Worm (Caenorhabditis elegans) whole organism, mixed stage, embryonic: ENCODE measurements around the gene pelo-1.

ENCODE experiments used
- M03D4.4 ChIP-seq: sonication (generic microtip); optimal IDR thresholded peaks from 2 replicates; lab custom pipeline; 2017; ENCODE audit warnings: mild to moderate bottlenecking, missing genetic modification characterization, missing compliant biosample characterization
- bed-3 ChIP-seq: fragments of 200-800 bp; sonication (Bioruptor generic); optimal IDR thresholded peaks from 3 replicates; lab custom pipeline; 2018; ENCODE audit warnings: mild to moderate bottlenecking, missing genetic modification characterization, moderate library complexity, missing compliant biosample characterization
- blmp-1 ChIP-seq: fragments of 150-350 bp; optimal IDR thresholded peaks from 2 replicates; lab custom pipeline; 2014; ENCODE audit warnings: missing biosample characterization, missing genetic modification characterization
- ceh-39 ChIP-seq: fragments of 150-350 bp; optimal IDR thresholded peaks from 2 replicates; lab custom pipeline; 2014; ENCODE audit warnings: missing biosample characterization, missing genetic modification characterization
- ceh-83 ChIP-seq: fragments of 200-800 bp; sonication (Bioruptor generic); optimal IDR thresholded peaks from 2 replicates; lab custom pipeline; 2018; ENCODE audit warnings: mild to moderate bottlenecking, missing genetic modification characterization, missing compliant biosample characterization
- cnd-1 ChIP-seq: fragments of 200-800 bp; sonication (Bioruptor generic); optimal IDR thresholded peaks from 2 replicates; lab custom pipeline; 2018; ENCODE audit warnings: mild to moderate bottlenecking, missing genetic modification characterization, missing compliant biosample characterization
- drap-1 ChIP-seq: fragments of 200-800 bp; sonication (Bioruptor generic); optimal IDR thresholded peaks from 3 replicates; lab custom pipeline; 2018; ENCODE audit warnings: mild to moderate bottlenecking, missing genetic modification characterization, missing compliant biosample characterization
- elt-1 ChIP-seq: sonication (generic microtip); optimal IDR thresholded peaks from 2 replicates; lab custom pipeline; 2017; ENCODE audit warnings: missing genetic modification characterization, mild to moderate bottlenecking, missing compliant biosample characterization, antibody characterized with exemption, moderate library complexity, borderline replicate concordance; ENCODE audit not compliant: insufficient read depth
- elt-3 ChIP-seq: fragments of 150-350 bp; optimal IDR thresholded peaks from 2 replicates; lab custom pipeline; 2014; ENCODE audit warnings: missing biosample characterization, missing genetic modification characterization
- flh-1 ChIP-seq: fragments of 200-800 bp; sonication (Bioruptor generic); optimal IDR thresholded peaks from 2 replicates; lab custom pipeline; 2018; ENCODE audit warnings: mild to moderate bottlenecking, missing genetic modification characterization, moderate library complexity, missing compliant biosample characterization
- hlh-1 ChIP-seq: fragments of 150-350 bp; optimal IDR thresholded peaks from 2 replicates; lab custom pipeline; 2014; ENCODE audit warnings: missing biosample characterization, missing genetic modification reagents, missing genetic modification characterization
- lin-32 ChIP-seq: fragments of 200-800 bp; sonication (Bioruptor generic); optimal IDR thresholded peaks from 2 replicates; lab custom pipeline; 2018; ENCODE audit warnings: mild to moderate bottlenecking, missing genetic modification characterization, missing compliant biosample characterization
- lsy-2 ChIP-seq: fragments of 150-350 bp; optimal IDR thresholded peaks from 2 replicates; lab custom pipeline; 2014; ENCODE audit warnings: missing biosample characterization, missing genetic modification characterization
- mab-5 ChIP-seq: fragments of 150-350 bp; optimal IDR thresholded peaks from 2 replicates; lab custom pipeline; 2014; ENCODE audit warnings: missing biosample characterization, missing genetic modification characterization
- mep-1 ChIP-seq: fragments of 150-350 bp; optimal IDR thresholded peaks from 2 replicates; lab custom pipeline; 2017; ENCODE audit warnings: missing biosample characterization, missing genetic modification reagents, missing genetic modification characterization, inconsistent platforms
- mls-2 ChIP-seq: sonication (generic microtip); optimal IDR thresholded peaks from 2 replicates; lab custom pipeline; 2016; ENCODE audit warnings: mild to moderate bottlenecking, missing genetic modification characterization, moderate library complexity, missing compliant biosample characterization
- nhr-12 ChIP-seq: fragments of 150-350 bp; optimal IDR thresholded peaks from 2 replicates; lab custom pipeline; 2014; ENCODE audit warnings: missing biosample characterization, missing genetic modification characterization
- nhr-2 ChIP-seq: fragments of 150-350 bp; optimal IDR thresholded peaks from 2 replicates; lab custom pipeline; 2014; ENCODE audit warnings: missing biosample characterization, missing genetic modification characterization
- nhr-28 ChIP-seq: fragments of 150-350 bp; optimal IDR thresholded peaks from 2 replicates; lab custom pipeline; 2014; ENCODE audit warnings: missing biosample characterization, missing genetic modification characterization
- nhr-76 ChIP-seq: sonication (generic microtip); optimal IDR thresholded peaks from 2 replicates; lab custom pipeline; 2017; ENCODE audit warnings: missing biosample characterization, missing genetic modification characterization
- pha-4 ChIP-seq: fragments of 150-350 bp; optimal IDR thresholded peaks from 2 replicates; lab custom pipeline; 2018; ENCODE audit warnings: missing biosample characterization, missing genetic modification reagents, missing genetic modification characterization
- sem-2 ChIP-seq: fragments of 200-800 bp; sonication (Bioruptor generic); optimal IDR thresholded peaks from 2 replicates; lab custom pipeline; 2018; ENCODE audit warnings: mild to moderate bottlenecking, missing genetic modification characterization, missing compliant biosample characterization
- snpc-4 ChIP-seq: fragments of 150-350 bp; optimal IDR thresholded peaks from 2 replicates; lab custom pipeline; 2014; ENCODE audit warnings: missing biosample characterization, missing genetic modification characterization
- sptf-1 ChIP-seq: sonication (generic microtip); optimal IDR thresholded peaks from 2 replicates; lab custom pipeline; 2017; ENCODE audit warnings: mild to moderate bottlenecking, missing genetic modification characterization, moderate library complexity, missing compliant biosample characterization
- tbx-8 ChIP-seq: fragments of 200-800 bp; sonication (Bioruptor generic); optimal IDR thresholded peaks from 2 replicates; lab custom pipeline; 2018; ENCODE audit warnings: mild to moderate bottlenecking, missing genetic modification characterization, moderate library complexity, missing compliant biosample characterization
- unc-120 ChIP-seq: sonication (generic microtip); optimal IDR thresholded peaks from 2 replicates; lab custom pipeline; 2017; ENCODE audit warnings: missing genetic modification characterization, missing compliant biosample characterization; ENCODE audit not compliant: poor library complexity, severe bottlenecking
- unc-39 ChIP-seq: fragments of 150-350 bp; optimal IDR thresholded peaks from 2 replicates; lab custom pipeline; 2014; ENCODE audit warnings: missing biosample characterization, missing genetic modification characterization
- unc-62 ChIP-seq: fragments of 150-350 bp; optimal IDR thresholded peaks from 2 replicates; lab custom pipeline; 2014; ENCODE audit warnings: missing biosample characterization, missing genetic modification reagents, missing genetic modification characterization
- zip-8 ChIP-seq: fragments of 150-350 bp; optimal IDR thresholded peaks from 2 replicates; lab custom pipeline; 2014; ENCODE audit warnings: missing biosample characterization, missing genetic modification characterization
- ztf-11 ChIP-seq: fragments of 150-350 bp; optimal IDR thresholded peaks from 2 replicates; lab custom pipeline; 2014; ENCODE audit warnings: missing biosample characterization, missing genetic modification characterization

Gene pelo-1

DNA sequence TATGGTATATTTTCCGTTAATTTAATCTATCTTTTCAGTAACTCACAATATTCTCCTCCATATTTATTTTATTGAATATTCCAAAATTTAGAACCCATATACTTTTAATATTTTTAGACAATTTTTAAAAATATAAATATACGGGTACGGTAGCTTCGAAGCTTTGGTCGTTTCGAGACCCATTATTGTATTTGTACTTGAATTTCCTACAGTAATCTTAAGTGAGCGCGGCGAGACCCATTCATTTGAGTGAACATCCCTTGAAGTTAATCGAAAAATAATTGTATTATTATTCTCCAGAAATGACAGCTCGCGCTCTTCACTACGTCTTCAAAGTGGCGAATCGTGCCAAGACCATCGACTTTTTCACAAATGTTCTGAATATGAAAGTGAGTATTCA lies 50.7 kb downstream of the pelo-1 start, which contains the start of gene glod-4:
TSS of gene glod-4 (plus strand) at position 301 of the 400 bp plus-strand sequence.
- TF ChIP-seq drap-1 (GFP tag; lab: Kevin White, UChicago), result no peak
- TF ChIP-seq unc-62 (GFP tag; lab: Kevin White, UChicago), result no peak
- no peak for TF ChIP-seq mab-5
- TF ChIP-seq pha-4 (tag; lab: Kevin White, UChicago), result no peak
- no peak for TF ChIP-seq lsy-2
- TF ChIP-seq ceh-39, result no peak
- TF ChIP-seq zip-8 (tag; lab: Kevin White, UChicago), result no peak
- TF ChIP-seq sptf-1, result no peak
- TF ChIP-seq mls-2 (tag; lab: Kevin White, UChicago), result no peak
- no peak for TF ChIP-seq elt-3 (tag; lab: Kevin White, UChicago)
- no peak for TF ChIP-seq cnd-1
- TF ChIP-seq unc-120, result no peak
- TF ChIP-seq ztf-11 (tag; lab: Kevin White, UChicago), result no peak
- no peak for TF ChIP-seq unc-39 (tag; lab: Kevin White, UChicago)
- TF ChIP-seq sem-2, result no peak

- TF ChIP-seq snpc-4 (tag; lab: Kevin White, UChicago), result no peak
- TF ChIP-seq unc-120, result no peak
- no peak for TF ChIP-seq nhr-28
- TF ChIP-seq elt-1 (tag; lab: Kevin White, UChicago), result no peak
- TF ChIP-seq unc-39 (tag; lab: Kevin White, UChicago), result no peak
- TF ChIP-seq flh-1, result no peak
- no peak for TF ChIP-seq nhr-12 (tag; lab: Kevin White, UChicago)
- TF ChIP-seq zip-8 (tag; lab: Kevin White, UChicago), result no peak
- TF ChIP-seq nhr-76 (tag; lab: Kevin White, UChicago), result no peak
- no peak for TF ChIP-seq ceh-83 (GFP tag; lab: Kevin White, UChicago)
Observed at ce11 chrIII:4152828-4153227, 51.2 kb downstream of the pelo-1 start.

- TF ChIP-seq hlh-1 (tag; lab: Kevin White, UChicago), result no peak
- no peak for TF ChIP-seq cnd-1
- no peak for TF ChIP-seq M03D4.4
- no peak for TF ChIP-seq lin-32 (GFP tag; lab: Kevin White, UChicago)
- TF ChIP-seq tbx-8 (GFP tag; lab: Kevin White, UChicago), result no peak
- TF ChIP-seq mep-1 (tag; lab: Kevin White, UChicago), result no peak
- TF ChIP-seq mls-2 (tag; lab: Kevin White, UChicago), result no peak
- TF ChIP-seq ceh-39, result no peak
- no peak for TF ChIP-seq bed-3 (GFP tag; lab: Kevin White, UChicago)
- TF ChIP-seq blmp-1, result no peak
- no peak for TF ChIP-seq flh-1
- TF ChIP-seq nhr-12 (tag; lab: Kevin White, UChicago), result no peak
- no peak for TF ChIP-seq unc-120
- no peak for TF ChIP-seq nhr-2 (tag; lab: Kevin White, UChicago)
- TF ChIP-seq elt-1 (tag; lab: Kevin White, UChicago), result no peak
- TF ChIP-seq pha-4 (tag; lab: Kevin White, UChicago), result no peak
- TF ChIP-seq sptf-1, result no peak
- no peak for TF ChIP-seq ceh-83 (GFP tag; lab: Kevin White, UChicago)
Observed at ce11 chrIII:4152309-4152708, 51.7 kb downstream of the pelo-1 start.
